Fruit fly (Drosophila melanogaster) whole organism, prepupa: ENCODE data around the gene spir.

Source experiments
- Blimp-1 ChIP-seq: fragments of 200-800 bp; sonication (Bioruptor generic); optimal IDR thresholded peaks from 3 replicates; lab custom pipeline; 2017; ENCODE audit warnings: missing biosample characterization, missing genetic modification characterization, mild to moderate bottlenecking, moderate library complexity, missing genetic modification reagents
- CG11762 ChIP-seq: fragments of 200-800 bp; sonication (Bioruptor generic); optimal IDR thresholded peaks from 3 replicates; lab custom pipeline; 2016; ENCODE audit warnings: missing biosample characterization, missing genetic modification characterization; ENCODE audit not compliant: insufficient read depth

dm6 chr2L:20293940-20294339, 17.1 kb upstream of the spir start:
- TF ChIP-seq Blimp-1 (GFP tag; lab: Kevin White, UChicago) (no peak), CG11762 (GFP tag; lab: Kevin White, UChicago) (no peak)
